Worm (Caenorhabditis elegans): ENCODE results near the gene srj-15.

- TF ChIP-seq dao-5 (tag; optimal IDR thresholded peaks at IDR 0.05) (no peak), him-1 (tag; optimal IDR thresholded peaks at IDR 0.05) (no peak)
These were observed 22.2 kb upstream of the srj-15 start, which contains the start of gene T08B1.1 for ce11 chrV:1986954-1987353.

Data from whole organism, L4/young adult.